Fruit fly (Drosophila melanogaster) whole organism, embryonic: ENCODE data around the gene CG31122.

Experiments used
- Blimp-1 ChIP-seq: fragments of 200-800 bp; sonication (Bioruptor generic); optimal IDR thresholded peaks from 3 replicates; lab custom pipeline; 2018; ENCODE audit warnings: missing biosample characterization, missing genetic modification characterization, mild to moderate bottlenecking, moderate library complexity, missing genetic modification reagents
- CG10979 ChIP-seq: fragments of 200-800 bp; sonication (Bioruptor generic); optimal IDR thresholded peaks from 2 replicates; lab custom pipeline; 2018; ENCODE audit warnings: missing biosample characterization, mild to moderate bottlenecking, missing genetic modification characterization, moderate library complexity
- CG11085 ChIP-seq: fragments of 200-800 bp; sonication (Bioruptor generic); IDR thresholded peaks from 2 replicates; pipeline ENCODE4 v1.3.6; 2022; ENCODE audit warnings: missing biosample characterization, missing genetic modification characterization
- CG11398 ChIP-seq: fragments of 200-800 bp; sonication (Bioruptor generic); optimal IDR thresholded peaks from 2 replicates; lab custom pipeline; 2016; ENCODE audit warnings: missing biosample characterization, missing genetic modification characterization
- CG12219 ChIP-seq: fragments of 200-800 bp; sonication (Bioruptor generic); optimal IDR thresholded peaks from 3 replicates; lab custom pipeline; 2018; ENCODE audit warnings: missing biosample characterization, mild to moderate bottlenecking, missing genetic modification characterization
- CG13424 ChIP-seq: fragments of 200-800 bp; sonication (Bioruptor generic); optimal IDR thresholded peaks from 2 replicates; lab custom pipeline; 2019; ENCODE audit warnings: missing biosample characterization, mild to moderate bottlenecking, missing genetic modification characterization, moderate library complexity
- CG13624 ChIP-seq: fragments of 200-800 bp; sonication (Bioruptor generic); optimal IDR thresholded peaks from 2 replicates; lab custom pipeline; 2016; ENCODE audit warnings: missing biosample characterization, missing genetic modification characterization
- CG15601 ChIP-seq: fragments of 200-800 bp; sonication (Bioruptor generic); optimal IDR thresholded peaks from 3 replicates; lab custom pipeline; 2019; ENCODE audit warnings: missing biosample characterization, mild to moderate bottlenecking, missing genetic modification characterization, moderate library complexity
- CG17829 ChIP-seq: fragments of 200-800 bp; optimal IDR thresholded peaks from 2 replicates; lab custom pipeline; 2019; ENCODE audit warnings: missing biosample characterization, mild to moderate bottlenecking, missing genetic modification characterization, moderate library complexity
- CG18262 ChIP-seq: fragments of 200-800 bp; optimal IDR thresholded peaks from 3 replicates; lab custom pipeline; 2019; ENCODE audit warnings: missing biosample characterization, mild to moderate bottlenecking, missing genetic modification characterization, moderate library complexity
- CG18619 ChIP-seq: fragments of 200-800 bp; sonication (Bioruptor generic); optimal IDR thresholded peaks from 3 replicates; lab custom pipeline; 2017; ENCODE audit warnings: missing biosample characterization, mild to moderate bottlenecking, missing genetic modification characterization
- CG2129 ChIP-seq: fragments of 200-800 bp; sonication (Bioruptor generic); IDR thresholded peaks from 2 replicates; pipeline ENCODE4 v1.3.6; 2022; ENCODE audit warnings: missing biosample characterization, missing genetic modification characterization; ENCODE audit not compliant: partially characterized antibody
- CG32767 ChIP-seq: fragments of 200-800 bp; sonication (Bioruptor generic); IDR thresholded peaks from 2 replicates; pipeline ENCODE4 v1.3.6; 2022; ENCODE audit warnings: missing biosample characterization, missing genetic modification characterization
- CG3407 ChIP-seq: fragments of 200-800 bp; sonication (Bioruptor generic); optimal IDR thresholded peaks from 2 replicates; lab custom pipeline; 2018; ENCODE audit warnings: missing biosample characterization, mild to moderate bottlenecking, missing genetic modification characterization
- CG4854 ChIP-seq: fragments of 200-800 bp; sonication (Bioruptor generic); optimal IDR thresholded peaks from 2 replicates; lab custom pipeline; 2016; ENCODE audit warnings: missing biosample characterization, missing genetic modification characterization, inconsistent platforms
- CG7357 ChIP-seq: fragments of 200-800 bp; sonication (Bioruptor generic); IDR thresholded peaks from 3 replicates; pipeline ENCODE4 v1.3.6; 2022; ENCODE audit warnings: missing biosample characterization, missing genetic modification characterization
- CG7839 ChIP-seq: fragments of 200-800 bp; sonication (Bioruptor generic); optimal IDR thresholded peaks from 3 replicates; lab custom pipeline; 2018; ENCODE audit warnings: missing biosample characterization, mild to moderate bottlenecking, missing genetic modification characterization, moderate library complexity
- CG8765 ChIP-seq: fragments of 200-800 bp; sonication (Bioruptor generic); IDR thresholded peaks from 2 replicates; pipeline ENCODE4 v1.3.6; 2022; ENCODE audit warnings: missing biosample characterization, missing genetic modification characterization
- CG9817 ChIP-seq: fragments of 200-800 bp; sonication (Bioruptor generic); optimal IDR thresholded peaks from 2 replicates; lab custom pipeline; 2018; ENCODE audit warnings: missing biosample characterization, mild to moderate bottlenecking, missing genetic modification characterization, moderate library complexity
- CoRest ChIP-seq: fragments of 200-800 bp; sonication (Bioruptor generic); optimal IDR thresholded peaks from 3 replicates; lab custom pipeline; 2018; ENCODE audit warnings: missing biosample characterization, mild to moderate bottlenecking, missing genetic modification characterization, moderate library complexity
- Dip2 ChIP-seq: fragments of 200-800 bp; sonication (Bioruptor generic); IDR thresholded peaks from 2 replicates; pipeline ENCODE4 v1.3.6; 2022; ENCODE audit warnings: missing biosample characterization, missing genetic modification characterization
- Elba2 ChIP-seq: fragments of 200-800 bp; sonication (Bioruptor generic); optimal IDR thresholded peaks from 3 replicates; lab custom pipeline; 2016; ENCODE audit warnings: missing biosample characterization, missing genetic modification characterization
- HLH3B ChIP-seq: fragments of 200-800 bp; sonication (Bioruptor generic); IDR thresholded peaks from 2 replicates; pipeline ENCODE4 v1.3.6; 2022; ENCODE audit warnings: missing biosample characterization, missing genetic modification characterization
- Jarid2 ChIP-seq: fragments of 200-800 bp; sonication (Bioruptor generic); optimal IDR thresholded peaks from 3 replicates; lab custom pipeline; 2017; ENCODE audit warnings: mild to moderate bottlenecking, missing biosample characterization, missing genetic modification reagents, missing genetic modification characterization
- Nf-YA ChIP-seq: fragments of 200-800 bp; sonication (Bioruptor generic); IDR thresholded peaks from 2 replicates; pipeline ENCODE4 v1.3.6; 2022; ENCODE audit warnings: missing biosample characterization, missing genetic modification characterization
- Oaz ChIP-seq: fragments of 200-800 bp; sonication (Bioruptor generic); IDR thresholded peaks from 2 replicates; pipeline ENCODE4 v1.3.6; 2022; ENCODE audit warnings: missing biosample characterization, missing genetic modification characterization
- Oli ChIP-seq: fragments of 200-800 bp; sonication (Bioruptor generic); optimal IDR thresholded peaks from 2 replicates; lab custom pipeline; 2018; ENCODE audit warnings: missing biosample characterization, mild to moderate bottlenecking, missing genetic modification characterization, moderate library complexity
- Xbp1 ChIP-seq: fragments of 200-800 bp; sonication (Bioruptor generic); optimal IDR thresholded peaks from 3 replicates; lab custom pipeline; 2016; ENCODE audit warnings: missing biosample characterization, mild to moderate bottlenecking, missing genetic modification characterization
- chinmo ChIP-seq: fragments of 200-800 bp; sonication (Bioruptor generic); IDR thresholded peaks from 4 replicates; pipeline ENCODE4 v1.3.6; 2022; ENCODE audit warnings: missing biosample characterization, missing genetic modification characterization; ENCODE audit not compliant: partially characterized antibody
- crc ChIP-seq: fragments of 200-800 bp; sonication (Bioruptor generic); optimal IDR thresholded peaks from 2 replicates; lab custom pipeline; 2016; ENCODE audit warnings: missing biosample characterization, missing genetic modification characterization
- crp ChIP-seq, 2 experiments: fragments of 200-800 bp; sonication (Bioruptor generic); optimal IDR thresholded peaks; 2 replicates in 1 of 2; 3 replicates in 1 of 2; lab custom pipeline; 2017; ENCODE audit warnings: missing biosample characterization in 2 of 2, missing genetic modification characterization in 2 of 2, mild to moderate bottlenecking in 1 of 2, moderate library complexity in 1 of 2
- her ChIP-seq: fragments of 200-800 bp; sonication (Bioruptor generic); optimal IDR thresholded peaks from 2 replicates; lab custom pipeline; 2016; ENCODE audit warnings: missing biosample characterization, missing genetic modification characterization
- insv ChIP-seq, 2 experiments: fragments of 200-800 bp; sonication (Bioruptor generic); optimal IDR thresholded peaks; 3 replicates each; lab custom pipeline; 2016 to 2018; ENCODE audit warnings: missing biosample characterization in 2 of 2, missing genetic modification characterization in 2 of 2
- knrl ChIP-seq: fragments of 200-800 bp; sonication (Bioruptor generic); IDR thresholded peaks from 3 replicates; pipeline ENCODE4 v1.3.6; 2022; ENCODE audit warnings: missing biosample characterization, missing genetic modification characterization; ENCODE audit not compliant: partially characterized antibody
- lbe ChIP-seq: fragments of 200-800 bp; sonication (Bioruptor generic); optimal IDR thresholded peaks from 2 replicates; lab custom pipeline; 2016; ENCODE audit warnings: missing biosample characterization, mild to moderate bottlenecking, missing genetic modification characterization
- lilli ChIP-seq: fragments of 200-800 bp; sonication (Bioruptor generic); optimal IDR thresholded peaks from 3 replicates; lab custom pipeline; 2016; ENCODE audit warnings: missing biosample characterization, missing genetic modification characterization
- lola ChIP-seq, 3 experiments: fragments of >200 bp in 2 of 3; fragments of 200-800 bp in 1 of 3; sonication (Bioruptor generic) in 1 of 3; optimal IDR thresholded peaks; 2 replicates each; lab custom pipeline; 2017 to 2019; ENCODE audit warnings: missing biosample characterization in 3 of 3, missing genetic modification characterization in 3 of 3, mild to moderate bottlenecking in 1 of 3, moderate library complexity in 1 of 3
- nau ChIP-seq: fragments of 200-800 bp; sonication (Bioruptor generic); optimal IDR thresholded peaks from 3 replicates; lab custom pipeline; 2017; ENCODE audit warnings: missing biosample characterization, mild to moderate bottlenecking, missing genetic modification characterization, missing genetic modification reagents
- odd ChIP-seq: fragments of 200-800 bp; sonication (Bioruptor generic); optimal IDR thresholded peaks from 2 replicates; lab custom pipeline; 2017; ENCODE audit warnings: missing biosample characterization, mild to moderate bottlenecking, missing genetic modification characterization
- otp ChIP-seq: fragments of 200-800 bp; sonication (Bioruptor generic); IDR thresholded peaks from 3 replicates; pipeline ENCODE4, ENCODE4 v1.3.6; 2022; ENCODE audit warnings: missing biosample characterization, missing genetic modification characterization
- phol ChIP-seq: fragments of 200-800 bp; sonication (Bioruptor generic); optimal IDR thresholded peaks from 3 replicates; lab custom pipeline; 2018; ENCODE audit warnings: missing biosample characterization, mild to moderate bottlenecking, missing genetic modification characterization, moderate library complexity
- pzg ChIP-seq: fragments of 200-800 bp; sonication (Bioruptor generic); optimal IDR thresholded peaks from 3 replicates; lab custom pipeline; 2018; ENCODE audit warnings: missing biosample characterization, mild to moderate bottlenecking, missing genetic modification characterization, moderate library complexity
- rib ChIP-seq: fragments of 200-800 bp; sonication (Bioruptor generic); IDR thresholded peaks from 2 replicates; pipeline ENCODE4 v1.3.6; 2022; ENCODE audit warnings: missing biosample characterization, missing genetic modification characterization
- salm ChIP-seq: fragments of 200-800 bp; sonication (Bioruptor generic); optimal IDR thresholded peaks from 2 replicates; lab custom pipeline; 2018; ENCODE audit warnings: missing biosample characterization, mild to moderate bottlenecking, missing genetic modification characterization
- schlank ChIP-seq: fragments of 200-800 bp; sonication (Bioruptor generic); optimal IDR thresholded peaks from 2 replicates; lab custom pipeline; 2018; ENCODE audit warnings: missing biosample characterization, mild to moderate bottlenecking, missing genetic modification characterization
- sna ChIP-seq: fragments of 200-800 bp; sonication (Bioruptor generic); IDR thresholded peaks from 2 replicates; pipeline ENCODE4 v1.3.6; 2022; ENCODE audit warnings: missing biosample characterization, missing genetic modification characterization; ENCODE audit not compliant: partially characterized antibody
- unpg ChIP-seq: fragments of 200-800 bp; sonication (Bioruptor generic); optimal IDR thresholded peaks from 3 replicates; lab custom pipeline; 2018; ENCODE audit warnings: missing biosample characterization, mild to moderate bottlenecking, missing genetic modification characterization, moderate library complexity

Gene CG31122

dm6 chr3R:18396801-18397604 lies 15.7 kb downstream of the CG31122 start, which contains the start of gene Vti1b (continued):
- TF ChIP-seq CoRest (tag; lab: Kevin White, UChicago), result peak; percentile 95
- TF ChIP-seq CG17829, result peak; percentile 94
- TF ChIP-seq CG4854 (GFP tag; lab: Kevin White, UChicago), result peak; percentile 90
- TF ChIP-seq Nf-YA (GFP tag; lab: Robert Waterston, UW), result peak; percentile 90
- TF ChIP-seq schlank (tag; lab: Kevin White, UChicago), result peak; percentile 9
- TF ChIP-seq CG13424 (tag; lab: Kevin White, UChicago), result peak; percentile 92
- 0 out of 2 replicates have a peak, but pooled peaks have one; percentile 31 for TF ChIP-seq sna (GFP tag; lab: Robert Waterston, UW)
- TF ChIP-seq CG2129, result no peak
- peak; percentile 79 for TF ChIP-seq Oaz (GFP tag; lab: Robert Waterston, UW)
- TF ChIP-seq nau (GFP tag; lab: Kevin White, UChicago), result peak; percentile 93
- peak; percentile 87 for TF ChIP-seq CG9817 (tag; lab: Kevin White, UChicago)
- TF ChIP-seq CG15601 (tag; lab: Kevin White, UChicago), result peak; percentile 92
- TF ChIP-seq CG12219 (GFP tag; lab: Kevin White, UChicago), result peak; percentile 92
- peak; percentile 63 for TF ChIP-seq Elba2 (GFP tag; lab: Kevin White, UChicago)
- peak; percentile 85 for TF ChIP-seq salm (tag; lab: Kevin White, UChicago)
- TF ChIP-seq CG32767 (GFP tag; lab: Robert Waterston, UW), result peak; percentile 92
- peak; percentile 95 for TF ChIP-seq otp
- TF ChIP-seq lbe (GFP tag; lab: Kevin White, UChicago), result peak; percentile 93
- TF ChIP-seq lilli (GFP tag; lab: Kevin White, UChicago), result peak; percentile 97
- TF ChIP-seq odd (GFP tag; lab: Kevin White, UChicago), result peak; percentile 85
- peak; percentile 94 for TF ChIP-seq CG10979 (tag; lab: Kevin White, UChicago)
- peak; percentile 74; the same call in 1 of the 2 replicates for TF ChIP-seq rib (GFP tag; lab: Robert Waterston, UW)
- peak; percentile 88; the same call in 2 of the 4 replicates for TF ChIP-seq chinmo (GFP tag; lab: Robert Waterston, UW)
- TF ChIP-seq Jarid2 (GFP tag; lab: Kevin White, UChicago), result peak; percentile 51
- peak in 1 of 2 experiments; percentile 47 for TF ChIP-seq insv (GFP tag; optimal IDR thresholded peaks at IDR 0.05; lab: Kevin White, UChicago)
- peak; percentile 90 for TF ChIP-seq CG3407 (GFP tag; lab: Kevin White, UChicago)
- peak; percentile 5 for TF ChIP-seq pzg (GFP tag; lab: Kevin White, UChicago)
- TF ChIP-seq lola (GFP tag; optimal IDR thresholded peaks at IDR 0.05; lab: Kevin White, UChicago), result peak in 1 of 3 experiments; percentile 91
- TF ChIP-seq CG11398 (GFP tag; lab: Kevin White, UChicago), result peak; percentile 86
- peak in 1 of 2 experiments; percentile 60 for TF ChIP-seq crp (GFP tag; optimal IDR thresholded peaks at IDR 0.05; lab: Kevin White, UChicago)
- TF ChIP-seq Oli, result peak; percentile 94
- TF ChIP-seq HLH3B (GFP tag; lab: Robert Waterston, UW), result peak; percentile 93
- peak; percentile 90 for TF ChIP-seq CG13624 (GFP tag; lab: Kevin White, UChicago)
- no peak for TF ChIP-seq Dip2 (GFP tag; lab: Robert Waterston, UW)
- TF ChIP-seq CG7839 (tag; lab: Kevin White, UChicago), result peak; percentile 94
- TF ChIP-seq CG7357, result peak; percentile 83
- no peak for TF ChIP-seq knrl (GFP tag; lab: Robert Waterston, UW)
- peak; percentile 96 for TF ChIP-seq CG18262 (tag; lab: Kevin White, UChicago)
- peak; percentile 94 for TF ChIP-seq phol
- peak; percentile 90 for TF ChIP-seq CG18619
- TF ChIP-seq CG8765, result peak; percentile 73
- peak; percentile 85 for TF ChIP-seq CG11085 (GFP tag; lab: Robert Waterston, UW)
- peak; percentile 93 for TF ChIP-seq unpg (GFP tag; lab: Kevin White, UChicago)
- peak; percentile 85 for TF ChIP-seq her (GFP tag; lab: Kevin White, UChicago)
- peak; percentile 96 for TF ChIP-seq Xbp1 (GFP tag; lab: Kevin White, UChicago)
- peak; percentile 89 for TF ChIP-seq crc
- peak; percentile 93 for TF ChIP-seq Blimp-1 (GFP tag; lab: Kevin White, UChicago)
